Worm (Caenorhabditis elegans) whole organism, dauer: ENCODE data around the gene efk-1.

ENCODE experiments used
- unc-62 ChIP-seq: sonication (generic microtip); optimal IDR thresholded peaks from 2 replicates; lab custom pipeline; 2017; ENCODE audit warnings: missing biosample characterization, missing genetic modification reagents, missing genetic modification characterization

Gene efk-1

ce11 chrIII:6136178-6136577 lies 32.2 kb downstream of the efk-1 start, which contains the start of gene mvk-1:
Gene mvk-1 (minus strand): TSS chrIII:6136278.
- no peak for TF ChIP-seq unc-62 (GFP tag; lab: Kevin White, UChicago)

ce11 chrIII:6135211-6135610 lies 33.1 kb downstream of the efk-1 start:
- no peak for TF ChIP-seq unc-62 (GFP tag; lab: Kevin White, UChicago)

- TF ChIP-seq unc-62 (GFP tag; lab: Kevin White, UChicago): no peak
Measured at ce11 chrIII:6134111-6134510, 34.2 kb downstream of the efk-1 start.

ce11 chrIII:6132068-6132467 lies 36.3 kb downstream of the efk-1 start:
- no peak for TF ChIP-seq unc-62 (GFP tag; lab: Kevin White, UChicago)

- no peak for TF ChIP-seq unc-62 (GFP tag; lab: Kevin White, UChicago)
Measured at ce11 chrIII:6123647-6124046, 44.7 kb downstream of the efk-1 start.

- TF ChIP-seq unc-62 (GFP tag; lab: Kevin White, UChicago): no peak
Measured at ce11 chrIII:6120990-6121389, 47.4 kb downstream of the efk-1 start.

DNA sequence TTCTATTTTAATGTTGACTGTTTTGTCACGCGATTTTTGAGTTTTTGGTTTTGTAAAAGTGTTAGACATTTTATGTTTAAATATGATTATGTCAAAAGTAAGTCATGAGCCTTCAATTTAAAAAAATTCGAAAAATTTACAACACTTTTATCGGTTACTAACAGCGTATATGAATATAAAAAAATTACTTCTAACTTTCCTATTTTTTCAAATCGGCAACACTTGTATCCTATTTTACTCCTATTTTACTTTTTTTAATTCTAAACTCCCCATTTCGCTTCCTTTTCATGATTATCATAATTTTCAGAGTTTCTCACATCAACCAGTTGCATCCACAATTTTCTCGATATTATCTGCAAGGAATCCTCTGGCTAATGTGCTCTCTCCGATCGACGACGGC lies 50.0 kb downstream of the efk-1 start, which contains the start of gene kin-18:
Gene kin-18, plus strand, starts transcription at position 301 of the 400 bp plus-strand sequence.
- no peak for TF ChIP-seq unc-62 (GFP tag; lab: Kevin White, UChicago)

DNA sequence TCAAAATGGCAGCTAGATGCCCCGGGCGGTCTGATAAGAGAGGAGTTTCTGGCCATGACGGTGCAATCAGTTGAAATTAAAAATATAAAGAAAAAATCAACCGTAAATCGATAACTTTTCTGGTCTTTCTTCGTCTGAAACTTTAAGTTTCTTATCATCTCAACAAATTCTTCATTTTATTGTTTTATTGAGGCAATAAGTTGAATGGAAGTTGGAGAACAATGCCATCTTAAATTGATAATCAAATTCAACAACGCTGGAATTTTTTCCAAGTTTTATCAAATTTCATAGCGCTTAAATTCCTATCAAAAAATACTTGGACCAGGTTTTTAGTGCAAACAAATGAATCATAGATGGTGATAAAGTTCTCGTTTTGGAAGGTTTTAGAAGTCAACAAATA lies 51.4 kb downstream of the efk-1 start:
- no peak for TF ChIP-seq unc-62 (GFP tag; lab: Kevin White, UChicago)

DNA sequence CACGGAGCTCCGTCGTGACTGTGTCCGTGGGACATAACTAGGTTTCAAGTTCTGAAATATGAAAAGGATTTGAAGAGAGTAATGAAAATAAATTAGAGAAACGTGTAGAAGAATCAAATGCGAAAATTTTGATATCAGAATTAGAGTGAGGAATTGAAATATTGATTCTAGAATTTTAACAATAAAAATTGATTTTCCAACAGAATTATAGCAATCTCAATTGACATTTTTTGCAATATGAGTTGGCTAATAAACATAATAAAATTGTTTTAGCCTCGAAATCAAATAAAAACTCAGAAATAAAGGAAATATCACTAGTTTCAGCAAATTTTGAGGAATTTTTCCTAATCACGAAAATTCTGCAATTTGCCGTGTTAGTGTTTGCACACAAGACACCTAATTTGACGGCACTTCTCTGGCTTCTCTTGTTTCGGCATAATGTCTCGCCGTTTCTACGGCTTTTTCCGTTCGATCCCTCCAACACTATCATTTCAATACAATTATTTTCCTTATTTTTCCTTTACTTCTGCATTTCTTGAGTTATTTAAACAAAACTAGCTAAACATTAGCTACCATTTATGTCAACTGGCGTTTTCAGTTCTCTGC lies 52.0 kb downstream of the efk-1 start, which contains the start of gene nmt-1:
Gene nmt-1, minus strand, starts transcription at position 51 of the 606 bp plus-strand sequence.
- no peak for TF ChIP-seq unc-62 (GFP tag; lab: Kevin White, UChicago)
